Fruit fly (Drosophila melanogaster): ENCODE data around the gene Trf2.

The Trf2 gene

dm6 chrX:8469606-8470005 is 60.5 kb downstream of the Trf2 start:
- TF ChIP-seq CG17801 (GFP tag; optimal IDR thresholded peaks at IDR 0.05; ENCODE audit: partially characterized antibody), result no peak

- TF ChIP-seq CG17801 (GFP tag; optimal IDR thresholded peaks at IDR 0.05; ENCODE audit: partially characterized antibody), result no peak
These were observed 61.5 kb downstream of the Trf2 start, which contains the start of gene Cp7Fa for dm6 chrX:8470588-8470987. Cp7Fa (plus strand) TSS chrX:8470888.

dm6 chrX:8473339-8473887 is 64.3 kb downstream of the Trf2 start, which contains the start of gene Cp7Fb:
Cp7Fb (plus strand) TSS chrX:8473837.
- TF ChIP-seq CG17801 (GFP tag; optimal IDR thresholded peaks at IDR 0.05; ENCODE audit: partially characterized antibody), result no peak

- TF ChIP-seq CG17801 (GFP tag; optimal IDR thresholded peaks at IDR 0.05; ENCODE audit: partially characterized antibody), result no peak
These were observed 66.6 kb downstream of the Trf2 start for dm6 chrX:8475657-8476056.

- TF ChIP-seq CG17801 (GFP tag; optimal IDR thresholded peaks at IDR 0.05; ENCODE audit: partially characterized antibody), result no peak
These were observed 67.7 kb downstream of the Trf2 start, which contains the start of gene Cp7Fc for dm6 chrX:8476817-8477216. Cp7Fc (plus strand) TSS chrX:8477117.

- no peak for TF ChIP-seq CG17801 (GFP tag; optimal IDR thresholded peaks at IDR 0.05; ENCODE audit: partially characterized antibody)
These were observed 70.0 kb downstream of the Trf2 start, which contains the start of gene Cp36 for dm6 chrX:8479031-8479568. Cp36 (plus strand) TSS chrX:8479319.

dm6 chrX:8481462-8481861 is 72.4 kb downstream of the Trf2 start, which contains the start of gene Cp38:
Cp38 (plus strand) TSS chrX:8481837.
- no peak for TF ChIP-seq CG17801 (GFP tag; optimal IDR thresholded peaks at IDR 0.05; ENCODE audit: partially characterized antibody)
